Fruit fly (Drosophila melanogaster) whole organism: Measurements from ENCODE around the gene Lcp65Af.

Experiments used
- Dll ChIP-seq: fragments of >200 bp; optimal IDR thresholded peaks from 2 replicates; lab custom pipeline; 2017
- EcR ChIP-seq, 2 experiments: fragments of >200 bp; optimal IDR thresholded peaks; 2 replicates each; lab custom pipeline; 2017; ENCODE audit warnings: missing biosample characterization in 2 of 2, missing genetic modification characterization in 2 of 2, missing genetic modification reagents in 2 of 2
- pan ChIP-seq: fragments of >200 bp; optimal IDR thresholded peaks from 2 replicates; lab custom pipeline; 2017
- psq ChIP-seq: fragments of >200 bp; optimal IDR thresholded peaks from 2 replicates; lab custom pipeline; 2017
- usp ChIP-seq: fragments of >200 bp; optimal IDR thresholded peaks from 2 replicates; lab custom pipeline; 2017; ENCODE audit warnings: missing biosample characterization, missing genetic modification characterization, mixed read lengths

- TF ChIP-seq EcR (GFP tag; optimal IDR thresholded peaks at IDR 0.05; lab: Kevin White, UChicago) (no peak), Dll (lab: Kevin White, UChicago) (no peak), usp (no peak), psq (lab: Kevin White, UChicago) (no peak), pan (lab: Kevin White, UChicago) (no peak)
Measured at dm6 chr3L:6093213-6093612, 43.4 kb downstream of the Lcp65Af start, which contains the start of gene CG10469.
